Worm (Caenorhabditis elegans) whole organism, early embryonic: ENCODE data around the gene elt-4.

ENCODE experiments used
- ama-1 ChIP-seq: fragments of 150-350 bp; optimal IDR thresholded peaks from 2 replicates; lab custom pipeline; 2014
- hmbx-1 ChIP-seq: sonication (generic microtip); optimal IDR thresholded peaks from 2 replicates; lab custom pipeline; 2016; ENCODE audit warnings: mild to moderate bottlenecking, missing genetic modification characterization, missing compliant biosample characterization

DNA sequence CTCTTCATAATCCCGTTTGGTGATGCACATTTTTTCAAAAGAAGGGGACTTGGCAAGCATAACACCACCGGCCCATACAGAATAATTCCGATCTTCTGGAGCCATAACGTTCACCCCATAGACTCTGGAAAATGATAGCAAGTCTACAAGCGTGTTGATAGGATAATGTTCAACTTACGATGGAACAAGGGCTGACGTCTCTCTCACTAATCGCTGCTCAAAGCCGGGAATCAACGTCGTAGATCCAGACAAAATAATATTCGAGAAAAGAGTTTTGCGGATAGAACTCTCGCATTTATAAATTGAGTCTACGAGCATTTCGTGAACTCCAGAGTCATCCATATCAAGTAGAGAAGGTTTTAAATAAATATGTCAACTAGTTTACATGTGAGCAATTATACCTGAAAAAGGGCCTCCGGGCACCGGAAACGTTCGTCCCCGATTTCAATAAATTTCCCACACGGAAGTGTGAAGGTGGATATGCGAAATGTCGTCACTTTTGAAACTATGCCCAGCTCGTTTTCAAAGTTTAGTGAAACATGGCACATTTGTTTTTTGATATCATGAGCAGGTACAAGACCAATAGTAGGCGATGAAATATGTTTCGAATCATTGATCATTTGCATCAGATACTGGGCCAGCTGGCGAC is 16.7 kb downstream of the elt-4 start:
- TF ChIP-seq ama-1 (lab: Kevin White, UChicago), result no peak
- no peak for TF ChIP-seq hmbx-1 (tag; lab: Kevin White, UChicago)
